Worm (Caenorhabditis elegans): ENCODE results near the gene gpd-1.

gpd-1 gene

ce11 chrII:10345012-10345411 lies 48.9 kb upstream of the gpd-1 start, which contains the start of gene pro-2:
pro-2 (minus strand) TSS chrII:10345112.
- TF ChIP-seq F10B5.3 (tag; optimal IDR thresholded peaks at IDR 0.05): no peak

DNA sequence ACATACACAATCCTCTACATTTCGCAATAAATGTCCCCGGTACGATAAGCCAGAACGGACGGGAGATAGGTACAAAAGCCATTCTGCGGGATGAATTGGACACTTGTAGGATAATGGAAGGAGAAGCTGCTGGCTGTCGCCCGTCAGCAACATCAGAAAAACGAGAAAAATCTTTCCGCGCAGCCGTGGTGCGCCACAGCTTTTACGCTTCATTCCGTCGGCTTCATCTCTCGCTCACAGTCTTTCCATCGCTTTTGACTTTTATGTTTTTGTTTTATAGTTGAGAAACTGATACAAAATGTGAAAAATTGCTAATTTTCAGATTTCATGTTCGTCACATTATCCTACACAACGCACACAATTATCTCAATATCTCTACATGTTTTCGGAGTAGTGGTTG lies 47.9 kb upstream of the gpd-1 start, which contains the start of gene C07E3.10:
TSS of gene C07E3.10 (plus strand) at position 301 of the 400 bp plus-strand sequence.
- TF ChIP-seq Y5F2A.4 (GFP tag; optimal IDR thresholded peaks at IDR 0.05) (no peak), arid-1 (GFP tag; conservative IDR thresholded peaks at IDR 0.05) (no peak), Y75B8A.6 (GFP tag; IDR thresholded peaks at IDR 0.05) (no peak)

ce11 chrII:10349915-10350314 lies 44.0 kb upstream of the gpd-1 start, which contains the start of gene stip-1:
stip-1 (minus strand) TSS chrII:10350012.
- no peak for TF ChIP-seq fos-1 (tag; optimal IDR thresholded peaks at IDR 0.05)
- TF ChIP-seq mxl-3 (GFP tag; optimal IDR thresholded peaks at IDR 0.05): peak; percentile 25

- TF ChIP-seq mes-2 (tag; optimal IDR thresholded peaks at IDR 0.05; ENCODE audit: poor library complexity, severe bottlenecking): peak; percentile 19
- peak; percentile 65; the same call in 1 of the 2 replicates for TF ChIP-seq Y48G9A.11 (GFP tag; IDR thresholded peaks at IDR 0.05)
- TF ChIP-seq mxl-2 (GFP tag; conservative IDR thresholded peaks at IDR 0.05): no peak
- TF ChIP-seq dpl-1 (GFP tag; optimal IDR thresholded peaks at IDR 0.05): peak; percentile 91
- TF ChIP-seq R02D3.7 (tag; optimal IDR thresholded peaks at IDR 0.05): no peak
- peak; percentile 91 for TF ChIP-seq aha-1 (tag)
- peak; percentile 94 for TF ChIP-seq T20F7.1 (GFP tag; optimal IDR thresholded peaks at IDR 0.05)
- no peak for TF ChIP-seq Y105C5A.15 (GFP tag; IDR thresholded peaks at IDR 0.05)
Observed at ce11 chrII:10350487-10350886, 43.4 kb upstream of the gpd-1 start, which contains the start of gene C07E3.9. C07E3.9 (plus strand) TSS chrII:10350756.

- TF ChIP-seq rbr-2 (tag; optimal IDR thresholded peaks at IDR 0.05) (no peak), pha-4 (GFP tag; IDR thresholded peaks at IDR 0.05) (no peak), pha-4 (tag; optimal IDR thresholded peaks at IDR 0.05) (no peak), madf-9 (GFP tag; conservative IDR thresholded peaks at IDR 0.05) (no peak), ceh-20 (GFP tag; IDR thresholded peaks at IDR 0.05) (no peak), aha-1 (tag) (no peak), sdz-12 (GFP tag; optimal IDR thresholded peaks at IDR 0.05) (no peak), ZK337.2 (GFP tag; IDR thresholded peaks at IDR 0.05) (no peak)
Observed at ce11 chrII:10351963-10352362, 42.0 kb upstream of the gpd-1 start, which contains the start of gene C07E3.8. C07E3.8 (plus strand) TSS chrII:10352263.

ce11 chrII:10357468-10358007 lies 36.4 kb upstream of the gpd-1 start, which contains the start of gene C07E3.3:
C07E3.3 (minus strand) TSS chrII:10357518.
- TF ChIP-seq unc-62 (GFP tag; optimal IDR thresholded peaks at IDR 0.05 in 1 of 2) (peak in 1 of 2 experiments; percentile 20), unc-62 (tag; optimal IDR thresholded peaks at IDR 0.05) (no peak), aly-2 (tag; optimal IDR thresholded peaks at IDR 0.05) (no peak), daf-16 (GFP tag; optimal IDR thresholded peaks at IDR 0.05) (no peak), daf-16 (tag; optimal IDR thresholded peaks at IDR 0.05) (peak; percentile 54), hlh-30 (tag; optimal IDR thresholded peaks at IDR 0.05; ENCODE audit: insufficient read depth) (no peak), F49E8.2 (tag; optimal IDR thresholded peaks at IDR 0.05; ENCODE audit: borderline replicate concordance) (no peak), T20F7.1 (GFP tag; optimal IDR thresholded peaks at IDR 0.05) (no peak)

ce11 chrII:10360487-10360886 lies 33.4 kb upstream of the gpd-1 start, which contains the start of gene C07E3.4:
C07E3.4 (plus strand) TSS chrII:10360787.
- TF ChIP-seq aha-1 (tag): peak; percentile 27
- no peak for TF ChIP-seq nhr-42 (GFP tag; IDR thresholded peaks at IDR 0.05)
- peak in 1 of 2 experiments; percentile 35 for TF ChIP-seq unc-62 (GFP tag; optimal IDR thresholded peaks at IDR 0.05 in 1 of 2)
- no peak for TF ChIP-seq unc-62 (tag; optimal IDR thresholded peaks at IDR 0.05)

All from whole organism, L4 larva.